Fruit fly (Drosophila melanogaster) whole organism, adult: ENCODE data around the gene CG42655.

Experiments used
- CG11617 ChIP-seq: fragments of 200-800 bp; sonication (Bioruptor generic); optimal IDR thresholded peaks from 2 replicates; lab custom pipeline; 2017; ENCODE audit warnings: mild to moderate bottlenecking, missing biosample characterization, missing genetic modification reagents, missing genetic modification characterization
- CG12768 ChIP-seq: fragments of 200-800 bp; sonication (Bioruptor generic); optimal IDR thresholded peaks from 2 replicates; lab custom pipeline; 2017; ENCODE audit warnings: missing biosample characterization, missing genetic modification characterization, mild to moderate bottlenecking, moderate library complexity, missing genetic modification reagents
- CG14711 ChIP-seq: fragments of 200-800 bp; sonication (Bioruptor generic); optimal IDR thresholded peaks from 2 replicates; lab custom pipeline; 2018; ENCODE audit warnings: missing biosample characterization, mild to moderate bottlenecking, missing genetic modification characterization, moderate library complexity
- CG1620 ChIP-seq: fragments of 200-800 bp; sonication (Bioruptor generic); optimal IDR thresholded peaks from 2 replicates; lab custom pipeline; 2016; ENCODE audit warnings: missing biosample characterization, missing genetic modification characterization
- CG33017 ChIP-seq: fragments of 200-800 bp; sonication (Bioruptor generic); optimal IDR thresholded peaks from 2 replicates; lab custom pipeline; 2018; ENCODE audit warnings: missing biosample characterization, mild to moderate bottlenecking, missing genetic modification characterization, moderate library complexity
- CG5204 ChIP-seq: fragments of 200-800 bp; sonication (Bioruptor generic); optimal IDR thresholded peaks from 2 replicates; lab custom pipeline; 2016; ENCODE audit warnings: missing biosample characterization, missing genetic modification characterization
- CG7045 ChIP-seq: fragments of 200-800 bp; sonication (Bioruptor generic); optimal IDR thresholded peaks from 2 replicates; lab custom pipeline; 2017; ENCODE audit warnings: missing biosample characterization, mild to moderate bottlenecking, missing genetic modification characterization
- CG7101 ChIP-seq: fragments of 200-800 bp; sonication (Bioruptor generic); optimal IDR thresholded peaks from 2 replicates; lab custom pipeline; 2018; ENCODE audit warnings: missing biosample characterization, mild to moderate bottlenecking, missing genetic modification characterization, moderate library complexity
- Clk ChIP-seq: fragments of 200-800 bp; sonication (Bioruptor generic); optimal IDR thresholded peaks from 2 replicates; lab custom pipeline; 2017; ENCODE audit warnings: missing biosample characterization, missing genetic modification characterization
- Crg-1 ChIP-seq: fragments of 200-800 bp; sonication (Bioruptor generic); optimal IDR thresholded peaks from 2 replicates; lab custom pipeline; 2016; ENCODE audit warnings: missing biosample characterization, missing genetic modification characterization
- Hr96 ChIP-seq: fragments of 200-800 bp; sonication (Bioruptor generic); optimal IDR thresholded peaks from 2 replicates; lab custom pipeline; 2016; ENCODE audit warnings: missing biosample characterization, missing genetic modification characterization
- Mnt ChIP-seq: fragments of 200-800 bp; sonication (Bioruptor generic); optimal IDR thresholded peaks from 2 replicates; lab custom pipeline; 2016; ENCODE audit warnings: missing biosample characterization, mild to moderate bottlenecking, missing genetic modification characterization
- bab1 ChIP-seq: fragments of 200-800 bp; sonication (Bioruptor generic); optimal IDR thresholded peaks from 3 replicates; lab custom pipeline; 2019; ENCODE audit warnings: missing biosample characterization, mild to moderate bottlenecking, missing genetic modification characterization, moderate library complexity
- cic ChIP-seq: fragments of 200-800 bp; sonication (Bioruptor generic); optimal IDR thresholded peaks from 2 replicates; lab custom pipeline; 2017; ENCODE audit warnings: missing biosample characterization, mild to moderate bottlenecking, missing genetic modification characterization, moderate library complexity
- cnc ChIP-seq, 2 experiments: fragments of >200 bp; optimal IDR thresholded peaks; 2 replicates each; lab custom pipeline; 2017
- kay ChIP-seq: fragments of 200-800 bp; sonication (Bioruptor generic); peaks from one replicate; lab custom pipeline; 2016; ENCODE audit warnings: missing biosample characterization, missing genetic modification characterization, borderline replicate concordance
- ovo ChIP-seq: fragments of 200-800 bp; sonication (Bioruptor generic); optimal IDR thresholded peaks from 2 replicates; lab custom pipeline; 2016; ENCODE audit warnings: missing biosample characterization, missing genetic modification characterization
- pad ChIP-seq: fragments of 200-800 bp; sonication (Bioruptor generic); optimal IDR thresholded peaks from 3 replicates; lab custom pipeline; 2017; ENCODE audit warnings: missing biosample characterization, missing genetic modification characterization, mild to moderate bottlenecking, moderate library complexity, missing genetic modification reagents
- tj ChIP-seq: fragments of 200-800 bp; sonication (Bioruptor generic); optimal IDR thresholded peaks from 3 replicates; lab custom pipeline; 2017; ENCODE audit warnings: missing biosample characterization, mild to moderate bottlenecking, missing genetic modification characterization, moderate library complexity
- toe ChIP-seq: fragments of 200-800 bp; sonication (Bioruptor generic); optimal IDR thresholded peaks from 2 replicates; lab custom pipeline; 2016; ENCODE audit warnings: missing biosample characterization, missing genetic modification characterization

The CG42655 gene

DNA sequence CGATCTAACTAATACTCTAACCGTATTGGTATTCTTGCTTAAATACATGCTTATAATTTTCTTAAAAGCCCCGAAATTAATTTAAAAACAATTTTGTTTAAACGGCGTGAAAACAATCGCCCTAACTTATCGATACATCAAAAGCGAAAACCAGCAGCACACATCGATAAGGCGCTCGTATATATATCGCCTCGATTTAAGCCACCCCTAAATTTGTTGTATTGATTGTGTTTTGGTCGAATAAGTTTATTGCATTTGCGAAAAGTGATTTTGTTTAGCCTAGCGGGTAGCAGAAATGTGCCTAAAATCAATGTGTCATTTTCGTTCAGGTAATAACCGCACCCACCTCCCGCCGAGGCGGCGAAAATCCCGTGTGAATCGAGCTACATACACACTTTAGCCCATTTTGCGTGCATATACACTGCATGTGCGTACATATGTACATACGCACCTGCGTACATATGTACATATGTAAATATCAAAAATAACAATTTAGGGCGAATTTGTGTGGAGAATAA, 38.3 kb upstream of the CG42655 start, which contains the start of the genes CG7646 and Nca:
Gene CG7646 (plus strand): TSS at position 174 of the 518 bp plus-strand sequence.
Gene Nca (plus strand): TSS at position 174 of the 518 bp plus-strand sequence.
- no peak for TF ChIP-seq Hr96
- peak; percentile 43 for TF ChIP-seq Mnt
- no peak for TF ChIP-seq CG5204 (GFP tag; lab: Kevin White, UChicago)
- TF ChIP-seq CG33017 (tag; lab: Kevin White, UChicago), result no peak
- peak; percentile 41 for TF ChIP-seq kay (GFP tag; lab: Kevin White, UChicago)
- TF ChIP-seq toe (GFP tag; lab: Kevin White, UChicago), result peak; percentile 33

DNA sequence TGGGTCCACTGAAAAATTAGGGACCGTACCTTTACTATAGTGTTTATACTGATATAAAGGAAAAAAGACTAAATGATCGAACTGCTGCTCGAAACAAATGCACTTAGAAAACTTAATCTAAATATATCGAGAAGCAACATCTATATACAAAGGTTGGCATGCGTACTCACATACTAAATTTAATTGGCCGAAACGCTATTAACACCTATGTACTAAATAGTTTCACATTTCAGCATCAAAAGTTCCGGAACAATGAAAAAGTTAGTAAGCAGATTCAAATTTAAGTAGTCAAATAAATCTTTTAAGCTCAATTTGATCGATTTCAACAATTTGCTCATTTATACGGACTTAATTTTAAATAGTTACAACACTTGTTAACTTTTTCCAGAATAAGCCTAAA, 37.6 kb upstream of the CG42655 start, which contains the start of gene fln:
Gene fln (minus strand): TSS at position 101 of the 400 bp plus-strand sequence.
- TF ChIP-seq pad (GFP tag; lab: Kevin White, UChicago) (no peak), CG14711 (tag; lab: Kevin White, UChicago) (no peak), CG33017 (tag; lab: Kevin White, UChicago) (no peak), cic (GFP tag; lab: Kevin White, UChicago) (no peak), ovo (GFP tag; lab: Kevin White, UChicago) (no peak), CG7101 (tag; lab: Kevin White, UChicago) (no peak), tj (GFP tag; lab: Kevin White, UChicago) (no peak), Crg-1 (GFP tag; lab: Kevin White, UChicago) (no peak), CG5204 (GFP tag; lab: Kevin White, UChicago) (no peak), Clk (GFP tag; lab: Kevin White, UChicago) (no peak), Mnt (no peak)

DNA sequence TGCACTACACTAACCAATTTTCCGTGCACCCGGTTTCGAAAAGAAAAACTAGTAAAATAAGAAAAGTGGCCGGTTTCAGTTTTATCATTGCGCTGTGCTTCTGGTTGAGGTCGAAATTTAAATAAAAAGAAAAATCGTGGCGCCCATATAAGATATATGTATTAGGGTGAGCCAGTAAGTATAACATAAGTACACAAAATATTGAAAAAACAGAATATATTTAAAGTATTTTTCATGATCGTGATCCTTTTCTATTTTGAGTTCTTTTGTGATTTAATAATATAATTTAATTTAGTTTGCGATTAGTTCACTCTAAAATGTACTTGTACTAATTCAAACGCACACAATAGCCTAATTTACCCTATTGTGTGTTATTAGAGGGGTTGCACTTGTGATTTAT, 35.4 kb upstream of the CG42655 start, which contains the start of gene Csas:
Gene Csas (minus strand): TSS at position 101 of the 400 bp plus-strand sequence.
- TF ChIP-seq toe (GFP tag; lab: Kevin White, UChicago) (no peak), ovo (GFP tag; lab: Kevin White, UChicago) (no peak), CG12768 (no peak), Clk (GFP tag; lab: Kevin White, UChicago) (no peak), CG7101 (tag; lab: Kevin White, UChicago) (peak; percentile 24), bab1 (GFP tag; lab: Kevin White, UChicago) (peak; percentile 26), kay (GFP tag; lab: Kevin White, UChicago) (peak; percentile 0)

DNA sequence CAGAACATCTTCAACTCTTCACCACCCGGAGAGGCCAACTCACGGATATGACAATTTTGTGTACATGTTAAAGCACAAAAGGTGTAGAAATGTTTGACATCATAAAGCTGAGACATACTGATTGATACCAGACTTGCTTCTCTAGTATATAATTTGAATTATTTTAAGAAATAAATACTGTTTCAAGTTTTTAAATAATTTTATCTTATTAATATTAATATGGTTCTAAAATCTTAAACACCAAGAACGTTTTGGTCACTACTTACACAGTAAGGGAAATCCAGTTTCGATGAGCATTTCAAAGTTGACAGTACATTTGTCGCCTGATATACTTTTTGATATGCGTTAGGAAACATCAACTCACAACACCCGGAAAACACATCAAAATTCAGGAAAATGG, 32.3 kb upstream of the CG42655 start, which contains the start of the genes hale and schuy:
Gene hale (minus strand): TSS at position 101 of the 400 bp plus-strand sequence.
Gene schuy (plus strand): TSS at position 326 of the 400 bp plus-strand sequence.
- TF ChIP-seq kay (GFP tag; lab: Kevin White, UChicago), result peak; percentile 6
- no peak for TF ChIP-seq toe (GFP tag; lab: Kevin White, UChicago)

DNA sequence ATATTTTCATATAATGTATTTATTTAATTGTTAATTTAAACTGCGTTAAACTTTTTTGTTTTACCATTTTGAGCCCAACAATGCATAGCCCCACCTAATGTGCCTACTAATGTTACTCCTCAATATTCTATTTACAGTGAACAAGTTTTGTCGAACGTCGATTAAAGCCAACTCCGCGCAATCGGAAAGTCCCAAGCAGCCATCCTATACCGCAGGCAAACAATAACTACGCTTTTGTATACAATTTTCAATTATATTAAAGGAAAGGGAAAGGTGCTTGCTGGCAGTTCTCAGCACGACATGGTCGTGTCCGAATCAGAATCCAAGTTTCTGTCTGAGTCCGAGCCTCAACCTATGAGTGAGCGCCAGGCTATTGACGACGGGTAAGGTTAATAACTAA, 27.9 kb upstream of the CG42655 start, which contains the start of gene CG17732:
Gene CG17732 (plus strand): TSS at position 301 of the 400 bp plus-strand sequence.
- no peak for TF ChIP-seq CG7045 (GFP tag; lab: Kevin White, UChicago)
- no peak for TF ChIP-seq ovo (GFP tag; lab: Kevin White, UChicago)
- TF ChIP-seq Mnt, result no peak
- TF ChIP-seq cnc (optimal IDR thresholded peaks at IDR 0.05; lab: Kevin White, UChicago), result no peak
- no peak for TF ChIP-seq Hr96
- no peak for TF ChIP-seq CG1620 (GFP tag; lab: Kevin White, UChicago)
- TF ChIP-seq CG14711 (tag; lab: Kevin White, UChicago), result no peak
- TF ChIP-seq Crg-1 (GFP tag; lab: Kevin White, UChicago), result no peak
- no peak for TF ChIP-seq kay (GFP tag; lab: Kevin White, UChicago)
- no peak for TF ChIP-seq CG5204 (GFP tag; lab: Kevin White, UChicago)
- TF ChIP-seq cic (GFP tag; lab: Kevin White, UChicago), result no peak

DNA sequence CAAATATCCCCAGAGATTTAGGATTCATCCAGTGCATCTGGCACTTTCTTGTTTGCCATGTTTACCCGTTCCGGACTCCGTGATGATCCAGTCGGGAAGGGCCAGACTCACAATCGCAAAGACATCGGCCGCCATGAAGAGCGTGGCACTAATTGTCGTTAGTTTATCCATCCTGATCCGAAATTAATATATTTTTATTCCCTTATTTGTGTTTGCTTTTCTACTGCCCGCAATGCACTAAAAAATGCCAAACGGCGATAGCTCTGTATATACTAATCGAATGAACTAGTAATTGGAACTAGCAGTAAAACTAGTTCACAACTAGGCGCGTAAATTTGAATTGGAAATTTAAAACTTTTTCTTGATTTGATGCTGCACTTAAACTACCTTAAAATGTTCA, 26.1 kb upstream of the CG42655 start, which contains the start of gene CG14182:
Gene CG14182 (minus strand): TSS at position 221 of the 400 bp plus-strand sequence.
- TF ChIP-seq bab1 (GFP tag; lab: Kevin White, UChicago), result peak; percentile 24
- TF ChIP-seq cic (GFP tag; lab: Kevin White, UChicago), result no peak

DNA sequence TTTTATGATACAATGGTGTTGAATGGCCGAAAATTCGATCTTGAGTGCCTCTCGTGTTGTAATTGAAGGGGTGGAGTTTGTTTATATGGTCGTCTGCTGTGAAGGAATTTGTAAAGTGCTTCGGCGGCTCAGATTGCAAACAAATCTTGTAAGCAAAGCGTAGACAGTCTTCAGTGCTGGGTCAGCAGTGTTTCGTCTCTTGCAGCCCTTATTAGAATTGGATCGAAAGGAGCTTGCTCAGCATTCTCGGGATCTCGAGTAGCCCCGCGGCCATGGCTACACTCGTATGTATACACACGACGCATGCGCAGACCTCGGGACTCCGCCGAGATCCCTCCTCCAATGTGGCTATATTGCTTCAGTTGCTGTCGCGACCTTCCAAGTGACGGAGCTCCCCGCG, 24.6 kb upstream of the CG42655 start:
- no peak for TF ChIP-seq CG11617
- peak; percentile 95 for TF ChIP-seq tj (GFP tag; lab: Kevin White, UChicago)
- TF ChIP-seq CG7101 (tag; lab: Kevin White, UChicago), result no peak
- TF ChIP-seq Mnt, result no peak
- TF ChIP-seq CG14711 (tag; lab: Kevin White, UChicago), result no peak
- no peak for TF ChIP-seq CG5204 (GFP tag; lab: Kevin White, UChicago)
- no peak for TF ChIP-seq bab1 (GFP tag; lab: Kevin White, UChicago)
